Fruit fly (Drosophila melanogaster) whole organism, embryonic: ENCODE data around the gene Atat.

Experiments
- Atf3 ChIP-seq: fragments of 200-800 bp; sonication (Bioruptor generic); optimal IDR thresholded peaks from 3 replicates; lab custom pipeline; 2016; ENCODE audit warnings: missing biosample characterization, missing genetic modification characterization
- Awh ChIP-seq: fragments of 200-800 bp; sonication (Bioruptor generic); IDR thresholded peaks from 2 replicates; pipeline ENCODE4, ENCODE4 v1.3.6; 2022; ENCODE audit warnings: missing biosample characterization, missing genetic modification characterization
- Blimp-1 ChIP-seq: fragments of 200-800 bp; sonication (Bioruptor generic); optimal IDR thresholded peaks from 3 replicates; lab custom pipeline; 2018; ENCODE audit warnings: missing biosample characterization, missing genetic modification characterization, mild to moderate bottlenecking, moderate library complexity, missing genetic modification reagents
- CG10321 ChIP-seq: fragments of 200-800 bp; sonication (Bioruptor generic); IDR thresholded peaks from 2 replicates; pipeline ENCODE4 v1.3.6; 2022; ENCODE audit warnings: missing biosample characterization, missing genetic modification characterization
- CG10565 ChIP-seq: fragments of 200-800 bp; sonication (Bioruptor generic); optimal IDR thresholded peaks from 3 replicates; lab custom pipeline; 2016; ENCODE audit warnings: missing biosample characterization, mild to moderate bottlenecking, missing genetic modification characterization
- CG10654 ChIP-seq: fragments of 200-800 bp; sonication (Bioruptor generic); optimal IDR thresholded peaks from 2 replicates; lab custom pipeline; 2016; ENCODE audit warnings: missing biosample characterization, missing genetic modification characterization
- CG11085 ChIP-seq: fragments of 200-800 bp; sonication (Bioruptor generic); IDR thresholded peaks from 2 replicates; pipeline ENCODE4 v1.3.6; 2022; ENCODE audit warnings: missing biosample characterization, missing genetic modification characterization
- CG11696 ChIP-seq: fragments of 200-800 bp; sonication (Bioruptor generic); IDR thresholded peaks from 2 replicates; pipeline ENCODE4 v1.3.6; 2022; ENCODE audit warnings: missing biosample characterization, missing genetic modification characterization
- CG11723 ChIP-seq: fragments of 200-800 bp; sonication (Bioruptor generic); optimal IDR thresholded peaks from 2 replicates; lab custom pipeline; 2017; ENCODE audit warnings: missing biosample characterization, mild to moderate bottlenecking, missing genetic modification characterization
- CG12769 ChIP-seq: fragments of 200-800 bp; sonication (Bioruptor generic); optimal IDR thresholded peaks from 2 replicates; lab custom pipeline; 2019; ENCODE audit warnings: missing biosample characterization, mild to moderate bottlenecking, missing genetic modification characterization, moderate library complexity
- CG14050 ChIP-seq: fragments of 200-800 bp; sonication (Bioruptor generic); IDR thresholded peaks from 3 replicates; pipeline ENCODE4 v1.3.6; 2022; ENCODE audit warnings: missing biosample characterization, missing genetic modification characterization
- CG1529 ChIP-seq: fragments of 200-800 bp; sonication (Bioruptor generic); optimal IDR thresholded peaks from 3 replicates; lab custom pipeline; 2018; ENCODE audit warnings: missing biosample characterization, missing genetic modification characterization
- CG16815 ChIP-seq: fragments of 200-800 bp; sonication (Bioruptor generic); optimal IDR thresholded peaks from 3 replicates; lab custom pipeline; 2017; ENCODE audit warnings: missing biosample characterization, mild to moderate bottlenecking, missing genetic modification characterization
- CG30431 ChIP-seq: fragments of 200-800 bp; sonication (Bioruptor generic); optimal IDR thresholded peaks from 2 replicates; lab custom pipeline; 2017; ENCODE audit warnings: missing biosample characterization, missing genetic modification characterization
- CG32532 ChIP-seq: fragments of 200-800 bp; sonication (Bioruptor generic); IDR thresholded peaks from 2 replicates; pipeline ENCODE4 v1.3.6; 2022; ENCODE audit warnings: missing biosample characterization, missing genetic modification characterization
- CG34224 ChIP-seq: fragments of 200-800 bp; sonication (Bioruptor generic); IDR thresholded peaks from 3 replicates; pipeline ENCODE4 v1.3.6; 2022; ENCODE audit warnings: missing biosample characterization, missing genetic modification characterization; ENCODE audit not compliant: partially characterized antibody
- CG34376 ChIP-seq: fragments of 200-800 bp; sonication (Bioruptor generic); optimal IDR thresholded peaks from 2 replicates; lab custom pipeline; 2018; ENCODE audit warnings: missing biosample characterization, mild to moderate bottlenecking, missing genetic modification characterization
- CG4854 ChIP-seq: fragments of 200-800 bp; sonication (Bioruptor generic); optimal IDR thresholded peaks from 2 replicates; lab custom pipeline; 2016; ENCODE audit warnings: missing biosample characterization, missing genetic modification characterization, inconsistent platforms
- CG6683 ChIP-seq: fragments of 200-800 bp; sonication (Bioruptor generic); optimal IDR thresholded peaks from 2 replicates; lab custom pipeline; 2017; ENCODE audit warnings: missing biosample characterization, mild to moderate bottlenecking, missing genetic modification characterization, missing genetic modification reagents
- CG7745 ChIP-seq: fragments of 200-800 bp; sonication (Bioruptor generic); optimal IDR thresholded peaks from 2 replicates; lab custom pipeline; 2018; ENCODE audit warnings: missing biosample characterization, mild to moderate bottlenecking, missing genetic modification characterization, moderate library complexity
- CG8388 ChIP-seq: fragments of 200-800 bp; sonication (Bioruptor generic); optimal IDR thresholded peaks from 2 replicates; lab custom pipeline; 2019; ENCODE audit warnings: missing biosample characterization, mild to moderate bottlenecking, missing genetic modification characterization, moderate library complexity
- CHES-1-like ChIP-seq: fragments of 200-800 bp; sonication (Bioruptor generic); optimal IDR thresholded peaks from 2 replicates; lab custom pipeline; 2016; ENCODE audit warnings: missing biosample characterization, missing genetic modification characterization
- Chrac-16 ChIP-seq: fragments of 200-800 bp; sonication (Bioruptor generic); optimal IDR thresholded peaks from 3 replicates; lab custom pipeline; 2016; ENCODE audit warnings: missing biosample characterization, missing genetic modification characterization
- D ChIP-seq, 2 experiments: fragments of 200-800 bp in 1 of 2; fragments of >200 bp in 1 of 2; sonication (Bioruptor generic) in 1 of 2; optimal IDR thresholded peaks; 2 replicates in 1 of 2; 3 replicates in 1 of 2; lab custom pipeline; 2017; ENCODE audit warnings: mild to moderate bottlenecking in 1 of 2, missing biosample characterization in 1 of 2, missing genetic modification characterization in 1 of 2, missing genetic modification reagents in 1 of 2
- Dll ChIP-seq: fragments of 200-800 bp; sonication (Bioruptor generic); IDR thresholded peaks from 4 replicates; pipeline ENCODE4 v1.3.6; 2022; ENCODE audit warnings: missing biosample characterization, missing genetic modification characterization; ENCODE audit not compliant: partially characterized antibody
- Elba2 ChIP-seq: fragments of 200-800 bp; sonication (Bioruptor generic); optimal IDR thresholded peaks from 3 replicates; lab custom pipeline; 2016; ENCODE audit warnings: missing biosample characterization, missing genetic modification characterization
- H15 ChIP-seq: fragments of 200-800 bp; sonication (Bioruptor generic); IDR thresholded peaks from 3 replicates; pipeline ENCODE4 v1.3.6; 2022; ENCODE audit warnings: missing biosample characterization, missing genetic modification characterization
- Jarid2 ChIP-seq: fragments of 200-800 bp; sonication (Bioruptor generic); optimal IDR thresholded peaks from 3 replicates; lab custom pipeline; 2017; ENCODE audit warnings: mild to moderate bottlenecking, missing biosample characterization, missing genetic modification reagents, missing genetic modification characterization
- Myb ChIP-seq: fragments of 200-800 bp; sonication (Bioruptor generic); optimal IDR thresholded peaks from 2 replicates; lab custom pipeline; 2016; ENCODE audit warnings: missing biosample characterization, missing genetic modification characterization
- Sry-δ ChIP-seq: fragments of 200-800 bp; sonication (Bioruptor generic); optimal IDR thresholded peaks from 2 replicates; lab custom pipeline; 2016; ENCODE audit warnings: missing biosample characterization, missing genetic modification characterization
- Stat92E ChIP-seq, 3 experiments: fragments of >200 bp in 2 of 3; fragments of 200-800 bp in 1 of 3; sonication (Bioruptor generic) in 1 of 3; optimal IDR thresholded peaks; 2 replicates each; lab custom pipeline; 2017 to 2019; ENCODE audit warnings: missing biosample characterization in 3 of 3, missing genetic modification characterization in 3 of 3, mild to moderate bottlenecking in 1 of 3, moderate library complexity in 1 of 3
- aop ChIP-seq: fragments of 200-800 bp; sonication (Bioruptor generic); IDR thresholded peaks from 2 replicates; pipeline ENCODE4 v1.3.6; 2022; ENCODE audit warnings: missing biosample characterization, missing genetic modification characterization
- croc ChIP-seq: fragments of 200-800 bp; sonication (Bioruptor generic); conservative IDR thresholded peaks from 3 replicates; pipeline ENCODE4 v1.3.6; 2022; ENCODE audit warnings: missing biosample characterization, missing genetic modification characterization
- dimm ChIP-seq: fragments of 200-800 bp; sonication (Bioruptor generic); IDR thresholded peaks from 2 replicates; pipeline ENCODE4 v1.3.6; 2022; ENCODE audit warnings: missing biosample characterization, missing genetic modification characterization
- disco-r ChIP-seq: fragments of 200-800 bp; sonication (Bioruptor generic); optimal IDR thresholded peaks from 2 replicates; lab custom pipeline; 2016; ENCODE audit warnings: missing biosample characterization, missing genetic modification characterization
- dm ChIP-seq: fragments of 200-800 bp; sonication (Bioruptor generic); optimal IDR thresholded peaks from 3 replicates; lab custom pipeline; 2016; ENCODE audit warnings: missing biosample characterization, missing genetic modification characterization
- dmrt11E ChIP-seq: fragments of 200-800 bp; sonication (Bioruptor generic); optimal IDR thresholded peaks from 3 replicates; lab custom pipeline; 2018; ENCODE audit warnings: missing biosample characterization, mild to moderate bottlenecking, missing genetic modification characterization, moderate library complexity
- en ChIP-seq: fragments of 200-800 bp; sonication (Bioruptor generic); optimal IDR thresholded peaks from 2 replicates; lab custom pipeline; 2016; ENCODE audit warnings: missing biosample characterization, missing genetic modification characterization
- gcm ChIP-seq: fragments of 200-800 bp; sonication (Bioruptor generic); optimal IDR thresholded peaks from 2 replicates; lab custom pipeline; 2019; ENCODE audit warnings: missing biosample characterization, mild to moderate bottlenecking, missing genetic modification characterization, moderate library complexity
- gsb ChIP-seq: fragments of 200-800 bp; sonication (Bioruptor generic); IDR thresholded peaks from 2 replicates; pipeline ENCODE4 v1.3.6; 2022; ENCODE audit warnings: missing biosample characterization, missing genetic modification characterization
- hth ChIP-seq: fragments of >200 bp; optimal IDR thresholded peaks from 2 replicates; lab custom pipeline; 2017; ENCODE audit warnings: inconsistent platforms
- kay ChIP-seq: fragments of 200-800 bp; sonication (Bioruptor generic); optimal IDR thresholded peaks from 2 replicates; lab custom pipeline; 2016; ENCODE audit warnings: missing biosample characterization, missing genetic modification characterization
- kni ChIP-seq: fragments of 200-800 bp; sonication (Bioruptor generic); optimal IDR thresholded peaks from 3 replicates; lab custom pipeline; 2017; ENCODE audit warnings: mild to moderate bottlenecking, missing biosample characterization, missing genetic modification reagents, missing genetic modification characterization
- oc ChIP-seq: fragments of 200-800 bp; sonication (Bioruptor generic); optimal IDR thresholded peaks from 2 replicates; lab custom pipeline; 2018; ENCODE audit warnings: missing biosample characterization, mild to moderate bottlenecking, missing genetic modification characterization, moderate library complexity
- prd ChIP-seq, 3 experiments: fragments of >200 bp in 2 of 3; fragments of 200-800 bp in 1 of 3; sonication (Bioruptor generic) in 1 of 3; optimal IDR thresholded peaks in 2 of 3; IDR thresholded peaks in 1 of 3; 2 replicates in 2 of 3; 3 replicates in 1 of 3; pipeline versions ENCODE4 v1.3.6 to Lab custom; 2017 to 2022; ENCODE audit warnings: missing biosample characterization in 1 of 3, missing genetic modification characterization in 1 of 3
- scrt ChIP-seq: fragments of 200-800 bp; sonication (Bioruptor generic); optimal IDR thresholded peaks from 2 replicates; lab custom pipeline; 2018; ENCODE audit warnings: missing biosample characterization, mild to moderate bottlenecking, missing genetic modification characterization, moderate library complexity
- stc ChIP-seq: fragments of 200-800 bp; sonication (Bioruptor generic); IDR thresholded peaks from 2 replicates; pipeline ENCODE4 v1.3.6; 2022; ENCODE audit warnings: missing biosample characterization, missing genetic modification characterization
- twi ChIP-seq: fragments of 200-800 bp; optimal IDR thresholded peaks from 2 replicates; lab custom pipeline; 2019; ENCODE audit warnings: missing biosample characterization, mild to moderate bottlenecking, missing genetic modification characterization, moderate library complexity
- wek ChIP-seq: fragments of 200-800 bp; sonication (Bioruptor generic); optimal IDR thresholded peaks from 3 replicates; lab custom pipeline; 2018; ENCODE audit warnings: missing biosample characterization, mild to moderate bottlenecking, missing genetic modification characterization, moderate library complexity

Gene Atat

DNA sequence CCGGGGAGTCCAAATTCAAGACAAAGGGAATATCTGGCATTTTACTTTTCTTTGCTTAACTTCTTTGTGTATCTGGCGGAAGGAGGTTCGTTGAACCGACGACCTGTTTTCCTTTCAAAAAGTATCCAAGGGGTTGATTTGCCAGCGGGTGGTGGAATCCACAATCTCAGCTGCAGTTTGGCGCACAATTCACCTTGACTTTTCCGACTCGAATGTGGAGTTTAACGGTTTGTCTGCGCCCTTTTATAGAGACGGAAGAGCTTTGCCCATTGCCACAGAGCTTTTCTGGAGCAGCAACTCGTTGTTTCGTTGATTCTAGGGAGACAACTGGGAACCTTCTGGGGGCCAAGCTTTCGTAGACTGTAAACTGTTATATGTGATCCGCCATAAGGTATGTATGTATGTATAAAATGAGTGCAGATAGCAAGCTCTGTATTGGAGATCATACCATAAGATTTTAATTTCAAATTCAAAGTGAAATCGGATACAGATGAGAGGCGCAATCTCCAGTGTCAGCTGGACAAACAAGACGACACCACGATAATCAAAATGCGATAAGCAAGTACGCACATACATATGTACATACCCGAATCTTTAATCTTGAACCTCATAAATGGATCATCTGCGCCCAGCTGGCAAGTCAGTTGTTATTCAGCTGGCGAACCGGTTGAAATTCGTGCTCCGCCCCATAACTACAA lies 54.1 kb downstream of the Atat start, which contains the start of the genes Hsp67Bc, CG4456 and Hsp22 (continued):
- TF ChIP-seq CG16815 (GFP tag; lab: Kevin White, UChicago): no peak
- TF ChIP-seq croc (GFP tag; lab: Robert Waterston, UW): no peak
- TF ChIP-seq dimm (GFP tag; lab: Robert Waterston, UW): no peak
- peak; percentile 83 for TF ChIP-seq CG12769 (tag; lab: Kevin White, UChicago)
- TF ChIP-seq CG10565: no peak
- TF ChIP-seq dm (GFP tag; lab: Kevin White, UChicago): no peak
- no peak for TF ChIP-seq CG6683 (GFP tag; lab: Kevin White, UChicago)
- TF ChIP-seq kay (GFP tag; lab: Kevin White, UChicago): no peak
- no peak for TF ChIP-seq Atf3 (GFP tag; lab: Kevin White, UChicago)
- no peak for TF ChIP-seq CG11696 (GFP tag; lab: Robert Waterston, UW)
- no peak for TF ChIP-seq Myb (GFP tag; lab: Kevin White, UChicago)
- TF ChIP-seq Elba2: no peak
- no peak; the same call in 2 of the 3 replicates for TF ChIP-seq CG14050 (GFP tag; lab: Robert Waterston, UW)
- no peak for TF ChIP-seq disco-r (GFP tag; lab: Kevin White, UChicago)
- no peak for TF ChIP-seq gcm (GFP tag; lab: Kevin White, UChicago)
- TF ChIP-seq wek (GFP tag; lab: Kevin White, UChicago): peak; percentile 28
- no peak for TF ChIP-seq CG4854
- no peak for TF ChIP-seq stc (GFP tag; lab: Robert Waterston, UW)
- no peak for TF ChIP-seq CG10654 (GFP tag; lab: Kevin White, UChicago)
- TF ChIP-seq twi (tag; lab: Kevin White, UChicago): no peak
- no peak for TF ChIP-seq prd (optimal IDR thresholded peaks at IDR 0.05; lab: Kevin White, UChicago)
- TF ChIP-seq prd (GFP tag; IDR thresholded peaks at IDR 0.05; lab: Robert Waterston, UW): no peak
- TF ChIP-seq CG7745 (tag; lab: Kevin White, UChicago): no peak
- TF ChIP-seq Jarid2 (GFP tag; lab: Kevin White, UChicago): peak; percentile 35
- no peak for TF ChIP-seq hth (lab: Kevin White, UChicago)
- no peak for TF ChIP-seq en
- TF ChIP-seq gsb (GFP tag; lab: Robert Waterston, UW): no peak
- peak; percentile 21 for TF ChIP-seq CG1529 (GFP tag; lab: Kevin White, UChicago)
- TF ChIP-seq CG10321 (GFP tag; lab: Robert Waterston, UW): no peak
- TF ChIP-seq Stat92E (GFP tag; optimal IDR thresholded peaks at IDR 0.05; lab: Kevin White, UChicago): no peak
- TF ChIP-seq CG11085 (GFP tag; lab: Robert Waterston, UW): 0 out of 2 replicates have a peak, but pooled peaks have one; percentile 7
- no peak for TF ChIP-seq aop (GFP tag; lab: Robert Waterston, UW)
- TF ChIP-seq CG11723: no peak
- TF ChIP-seq CG30431 (GFP tag; lab: Kevin White, UChicago): no peak
- no peak for TF ChIP-seq Blimp-1 (GFP tag; lab: Kevin White, UChicago)
- 0 out of 3 replicates have a peak, but pooled peaks have one; percentile 35 for TF ChIP-seq CG34224
- TF ChIP-seq oc (tag; lab: Kevin White, UChicago): no peak
- TF ChIP-seq dmrt11E (tag; lab: Kevin White, UChicago): no peak
- no peak for TF ChIP-seq Dll
- TF ChIP-seq Chrac-16 (GFP tag; lab: Kevin White, UChicago): no peak
- TF ChIP-seq Sry-δ (GFP tag; lab: Kevin White, UChicago): no peak
- peak; percentile 48 for TF ChIP-seq CG34376 (GFP tag; lab: Kevin White, UChicago)
- TF ChIP-seq scrt (GFP tag; lab: Kevin White, UChicago): peak; percentile 27
- no peak for TF ChIP-seq CG32532
- peak; percentile 86 for TF ChIP-seq kni (GFP tag; lab: Kevin White, UChicago)
- no peak for TF ChIP-seq Awh
- TF ChIP-seq CHES-1-like: no peak
- no peak for TF ChIP-seq D (optimal IDR thresholded peaks at IDR 0.05; lab: Kevin White, UChicago)
- no peak for TF ChIP-seq D (GFP tag; optimal IDR thresholded peaks at IDR 0.05; lab: Kevin White, UChicago)
- TF ChIP-seq CG8388 (GFP tag; lab: Kevin White, UChicago): no peak
- TF ChIP-seq H15: no peak
